Worm (Caenorhabditis elegans) whole organism, L4 larva: ENCODE measurements around the gene Y60A3A.19.

Source experiments
- aha-1 ChIP-seq: fragments of 150-350 bp; peaks from one replicate; lab custom pipeline; 2014; ENCODE audit warnings: missing biosample characterization, missing genetic modification characterization
- daf-12 ChIP-seq: fragments of 150-350 bp; optimal IDR thresholded peaks from 2 replicates; lab custom pipeline; 2014; ENCODE audit warnings: missing biosample characterization, missing genetic modification reagents, missing genetic modification characterization
- dpl-1 ChIP-seq: fragments of 150-350 bp; optimal IDR thresholded peaks from 2 replicates; lab custom pipeline; 2014; ENCODE audit warnings: missing biosample characterization, missing genetic modification reagents, missing genetic modification characterization
- gei-8 ChIP-seq: fragments of 200-800 bp; sonication (Bioruptor generic); optimal IDR thresholded peaks from 2 replicates; lab custom pipeline; 2018; ENCODE audit warnings: mild to moderate bottlenecking, missing genetic modification characterization, missing compliant biosample characterization
- lin-13 ChIP-seq: fragments of 150-350 bp; optimal IDR thresholded peaks from 2 replicates; lab custom pipeline; 2014; ENCODE audit warnings: missing biosample characterization, missing genetic modification reagents, missing genetic modification characterization
- lsy-2 ChIP-seq, 2 experiments: fragments of 150-350 bp in 1 of 2; sonication (generic microtip) in 1 of 2; optimal IDR thresholded peaks; 2 replicates each; lab custom pipeline; 2014 to 2017; ENCODE audit warnings: missing biosample characterization in 2 of 2, missing genetic modification characterization in 2 of 2
- rbr-2 ChIP-seq: sonication (generic microtip); optimal IDR thresholded peaks from 2 replicates; lab custom pipeline; 2016; ENCODE audit warnings: missing genotype, missing genetic modification characterization, missing compliant biosample characterization

DNA sequence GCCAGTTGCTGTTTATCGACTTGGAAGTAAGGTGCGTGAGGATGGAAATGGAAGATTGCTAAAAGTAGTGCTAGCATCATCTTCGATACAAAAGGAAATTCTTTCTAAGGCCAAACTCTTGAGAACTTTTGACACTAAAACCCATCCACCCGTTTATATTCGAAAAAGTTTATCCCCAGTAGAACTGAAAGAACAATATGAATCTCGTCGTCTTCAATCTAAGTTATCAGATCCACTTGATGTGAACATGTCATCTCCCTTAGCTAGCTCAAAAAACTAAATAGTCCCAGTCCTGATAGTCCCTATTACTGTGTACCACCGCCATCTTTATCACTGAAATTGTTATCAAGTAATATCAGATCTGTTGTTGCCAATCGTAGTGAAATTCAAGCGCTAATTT, 20.6 kb downstream of the Y60A3A.19 start:
- TF ChIP-seq lin-13 (GFP tag; lab: Kevin White, UChicago) (no peak), dpl-1 (no peak), gei-8 (GFP tag; lab: Kevin White, UChicago) (no peak), rbr-2 (no peak), daf-12 (tag; lab: Kevin White, UChicago) (no peak), lsy-2 (tag; optimal IDR thresholded peaks at IDR 0.05; lab: Kevin White, UChicago) (no peak), aha-1 (tag; lab: Kevin White, UChicago) (no peak)
